Worm (Caenorhabditis elegans) whole organism, young adult: Measurements from ENCODE around the gene Y81G3A.1.

Source experiments
- B0261.1 ChIP-seq: sonication (generic microtip); optimal IDR thresholded peaks from 2 replicates; lab custom pipeline; 2016; ENCODE audit warnings: mild to moderate bottlenecking, missing genetic modification characterization, moderate library complexity, missing compliant biosample characterization
- D2030.7 ChIP-seq: fragments of 200-800 bp; sonication (Bioruptor generic); IDR thresholded peaks from 2 replicates; pipeline ENCODE4 v1.3.6; 2022; ENCODE audit warnings: missing genetic modification reagents, missing genetic modification characterization, missing compliant biosample characterization
- F37B4.10 ChIP-seq: fragments of 200-800 bp; sonication (Bioruptor generic); IDR thresholded peaks from 2 replicates; pipeline ENCODE4 v1.3.6; 2022; ENCODE audit warnings: missing genetic modification characterization, missing compliant biosample characterization
- F39B2.1 ChIP-seq: fragments of 200-800 bp; sonication (Bioruptor generic); IDR thresholded peaks from 2 replicates; pipeline ENCODE4 v1.3.6; 2022; ENCODE audit warnings: missing genetic modification reagents, missing genetic modification characterization, missing compliant biosample characterization
- F52B5.7 ChIP-seq: sonication (generic microtip); optimal IDR thresholded peaks from 2 replicates; lab custom pipeline; 2016; ENCODE audit warnings: mild to moderate bottlenecking, missing genetic modification characterization, missing compliant biosample characterization
- F55B11.4 ChIP-seq: sonication (generic microtip); optimal IDR thresholded peaks from 2 replicates; lab custom pipeline; 2016; ENCODE audit warnings: missing compliant biosample characterization, missing genetic modification characterization, borderline replicate concordance; ENCODE audit not compliant: insufficient read depth
- T07F8.4 ChIP-seq: sonication (generic microtip); optimal IDR thresholded peaks from 2 replicates; lab custom pipeline; 2016; ENCODE audit warnings: mild to moderate bottlenecking, missing genetic modification characterization, moderate library complexity, missing compliant biosample characterization
- Y95B8A.8 ChIP-seq: fragments of 200-800 bp; sonication (Bioruptor generic); IDR thresholded peaks from 2 replicates; pipeline ENCODE4 v1.3.6; 2022; ENCODE audit warnings: missing genetic modification reagents, missing genetic modification characterization, missing compliant biosample characterization
- aptf-3 ChIP-seq: fragments of 200-800 bp; sonication (Bioruptor generic); IDR thresholded peaks from 2 replicates; pipeline ENCODE4 v1.3.6; 2022; ENCODE audit warnings: missing genetic modification characterization, missing compliant biosample characterization
- atf-7 ChIP-seq: sonication (generic microtip); optimal IDR thresholded peaks from 2 replicates; lab custom pipeline; 2017; ENCODE audit warnings: mild to moderate bottlenecking, missing genetic modification characterization, missing compliant biosample characterization
- bed-1 ChIP-seq: fragments of 200-800 bp; sonication (Bioruptor generic); IDR thresholded peaks from 2 replicates; pipeline ENCODE4 v1.3.6; 2022; ENCODE audit warnings: missing genetic modification reagents, missing genetic modification characterization, missing compliant biosample characterization
- bed-2 ChIP-seq: fragments of 200-800 bp; sonication (Bioruptor generic); IDR thresholded peaks from 2 replicates; pipeline ENCODE4 v1.3.6; 2022; ENCODE audit warnings: missing genetic modification reagents, missing genetic modification characterization, missing compliant biosample characterization
- cebp-1 ChIP-seq, 2 experiments: fragments of 200-800 bp in 1 of 2; sonication (Bioruptor generic) in 1 of 2; sonication (generic microtip) in 1 of 2; IDR thresholded peaks in 1 of 2; optimal IDR thresholded peaks in 1 of 2; 2 replicates each; pipeline versions ENCODE4 v1.3.6 to Lab custom; 2017 to 2022; ENCODE audit warnings: missing compliant biosample characterization in 2 of 2, missing genetic modification characterization in 2 of 2, mild to moderate bottlenecking in 1 of 2, missing genetic modification reagents in 1 of 2, moderate library complexity in 1 of 2
- ceh-100 ChIP-seq: fragments of 200-800 bp; sonication (Bioruptor generic); IDR thresholded peaks from 2 replicates; pipeline ENCODE4 v1.3.6; 2022; ENCODE audit warnings: missing genetic modification reagents, missing genetic modification characterization, missing compliant biosample characterization
- ceh-58 ChIP-seq: fragments of 200-800 bp; sonication (Bioruptor generic); IDR thresholded peaks from 2 replicates; pipeline ENCODE4 v1.3.6; 2022; ENCODE audit warnings: missing genetic modification characterization, missing compliant biosample characterization
- ceh-91 ChIP-seq: fragments of 200-800 bp; sonication (Bioruptor generic); IDR thresholded peaks from 2 replicates; pipeline ENCODE4 v1.3.6; 2022; ENCODE audit warnings: missing genetic modification reagents, missing genetic modification characterization, missing compliant biosample characterization
- dox-1 ChIP-seq: fragments of 200-800 bp; sonication (Bioruptor generic); IDR thresholded peaks from 2 replicates; pipeline ENCODE4 v1.3.6; 2022; ENCODE audit warnings: missing genetic modification reagents, missing genetic modification characterization, missing compliant biosample characterization
- egl-18 ChIP-seq: fragments of 200-800 bp; sonication (Bioruptor generic); IDR thresholded peaks from 2 replicates; pipeline ENCODE4 v1.3.6; 2022; ENCODE audit warnings: missing genetic modification reagents, missing genetic modification characterization, missing compliant biosample characterization
- egrh-3 ChIP-seq: fragments of 200-800 bp; sonication (Bioruptor generic); IDR thresholded peaks from 2 replicates; pipeline ENCODE4 v1.3.6; 2022; ENCODE audit warnings: missing genetic modification reagents, missing genetic modification characterization, missing compliant biosample characterization
- him-1 ChIP-seq: sonication (generic microtip); optimal IDR thresholded peaks from 2 replicates; lab custom pipeline; 2016; ENCODE audit warnings: missing genotype, missing genetic modification reagents, missing genetic modification characterization, missing compliant biosample characterization
- hlh-12 ChIP-seq: sonication (generic microtip); optimal IDR thresholded peaks from 2 replicates; lab custom pipeline; 2016; ENCODE audit warnings: missing genetic modification characterization, missing compliant biosample characterization
- let-607 ChIP-seq, 2 experiments: fragments of 200-800 bp in 1 of 2; sonication (Bioruptor generic) in 1 of 2; sonication (generic microtip) in 1 of 2; optimal IDR thresholded peaks; 2 replicates each; lab custom pipeline; 2016 to 2018; ENCODE audit warnings: mild to moderate bottlenecking in 2 of 2, missing compliant biosample characterization in 2 of 2, missing genetic modification characterization in 2 of 2, moderate library complexity in 2 of 2, missing genotype in 1 of 2
- lin-40 ChIP-seq: sonication (generic microtip); optimal IDR thresholded peaks from 2 replicates; lab custom pipeline; 2016; ENCODE audit warnings: missing genetic modification characterization, mild to moderate bottlenecking, missing compliant biosample characterization, missing genotype, missing genetic modification reagents
- lir-1 ChIP-seq: fragments of 200-800 bp; sonication (Bioruptor generic); conservative IDR thresholded peaks from 2 replicates; pipeline ENCODE4 v1.3.6; 2022; ENCODE audit warnings: missing genetic modification reagents, missing genetic modification characterization, missing compliant biosample characterization
- lsl-1 ChIP-seq: fragments of 200-800 bp; sonication (Bioruptor generic); optimal IDR thresholded peaks from 2 replicates; lab custom pipeline; 2018; ENCODE audit warnings: mild to moderate bottlenecking, missing genetic modification characterization, moderate library complexity, missing compliant biosample characterization
- madf-3 ChIP-seq: fragments of 200-800 bp; sonication (Bioruptor generic); IDR thresholded peaks from 2 replicates; pipeline ENCODE4 v1.3.6; 2022; ENCODE audit warnings: missing genetic modification reagents, missing genetic modification characterization, missing compliant biosample characterization
- madf-6 ChIP-seq: fragments of 200-800 bp; sonication (Bioruptor generic); IDR thresholded peaks from 2 replicates; pipeline ENCODE4 v1.3.6; 2022; ENCODE audit warnings: missing genetic modification reagents, missing genetic modification characterization, missing compliant biosample characterization
- madf-8 ChIP-seq: fragments of 200-800 bp; sonication (Bioruptor generic); conservative IDR thresholded peaks from 2 replicates; pipeline ENCODE4 v1.3.6; 2022; ENCODE audit warnings: missing genetic modification reagents, missing genetic modification characterization, missing compliant biosample characterization
- nhr-27 ChIP-seq: fragments of 200-800 bp; sonication (Bioruptor generic); optimal IDR thresholded peaks from 2 replicates; lab custom pipeline; 2018; ENCODE audit warnings: mild to moderate bottlenecking, missing genetic modification characterization, moderate library complexity, missing compliant biosample characterization
- nhr-80 ChIP-seq: sonication (generic microtip); optimal IDR thresholded peaks from 2 replicates; lab custom pipeline; 2016; ENCODE audit warnings: missing genetic modification characterization, missing compliant biosample characterization
- nhr-90 ChIP-seq: sonication (generic microtip); optimal IDR thresholded peaks from 2 replicates; lab custom pipeline; 2016; ENCODE audit warnings: missing genotype, mild to moderate bottlenecking, missing genetic modification characterization, missing compliant biosample characterization
- rec-8 ChIP-seq, 2 experiments: sonication (generic microtip); optimal IDR thresholded peaks; 2 replicates each; lab custom pipeline; 2016; ENCODE audit warnings: mild to moderate bottlenecking in 2 of 2, missing genetic modification characterization in 2 of 2, missing genetic modification reagents in 2 of 2, missing genotype in 2 of 2, missing biosample characterization in 1 of 2, missing compliant biosample characterization in 1 of 2, moderate library complexity in 1 of 2
- repo-1 ChIP-seq: sonication (generic microtip); optimal IDR thresholded peaks from 2 replicates; lab custom pipeline; 2017; ENCODE audit warnings: mild to moderate bottlenecking, missing genetic modification characterization, missing compliant biosample characterization
- sdz-38 ChIP-seq: sonication (generic microtip); optimal IDR thresholded peaks from 2 replicates; lab custom pipeline; 2016; ENCODE audit warnings: missing genotype, missing genetic modification characterization, missing compliant biosample characterization
- snpc-1.3 ChIP-seq: sonication (generic microtip); optimal IDR thresholded peaks from 2 replicates; lab custom pipeline; 2017; ENCODE audit warnings: missing genetic modification characterization, mild to moderate bottlenecking, missing compliant biosample characterization, antibody characterized with exemption, moderate library complexity, missing genotype, missing genetic modification reagents; ENCODE audit not compliant: insufficient read depth
- somi-1 ChIP-seq: fragments of 200-800 bp; sonication (Bioruptor generic); optimal IDR thresholded peaks from 2 replicates; lab custom pipeline; 2018; ENCODE audit warnings: mild to moderate bottlenecking, missing genetic modification characterization, missing compliant biosample characterization
- tbp1 ChIP-seq: fragments of 200-800 bp; sonication (Bioruptor generic); optimal IDR thresholded peaks from 2 replicates; lab custom pipeline; 2018; ENCODE audit warnings: mild to moderate bottlenecking, missing genetic modification characterization, missing compliant biosample characterization
- tbx-9 ChIP-seq: sonication (generic microtip); optimal IDR thresholded peaks from 2 replicates; lab custom pipeline; 2016; ENCODE audit warnings: borderline replicate concordance, missing genetic modification characterization, inconsistent platforms, missing compliant biosample characterization
- tlf-1 ChIP-seq: fragments of 200-800 bp; sonication (Bioruptor generic); optimal IDR thresholded peaks from 2 replicates; lab custom pipeline; 2018; ENCODE audit warnings: mild to moderate bottlenecking, missing genetic modification characterization, missing compliant biosample characterization
- zfh-2 ChIP-seq: fragments of 200-800 bp; sonication (Bioruptor generic); conservative IDR thresholded peaks from 2 replicates; pipeline ENCODE4 v1.3.6; 2022; ENCODE audit warnings: missing genetic modification reagents, missing genetic modification characterization, missing compliant biosample characterization
- ztf-26 ChIP-seq: sonication (generic microtip); optimal IDR thresholded peaks from 2 replicates; lab custom pipeline; 2017; ENCODE audit warnings: missing genetic modification characterization, missing compliant biosample characterization
- ztf-3 ChIP-seq: fragments of 200-800 bp; sonication (Bioruptor generic); optimal IDR thresholded peaks from 2 replicates; lab custom pipeline; 2018; ENCODE audit warnings: mild to moderate bottlenecking, missing genetic modification characterization, missing compliant biosample characterization

Gene Y81G3A.1

ce11 chrII:13117135-13117534 lies 33.4 kb upstream of the Y81G3A.1 start, which contains the start of gene gfm-1 (continued):
- peak; percentile 44; the same call in 1 of the 2 replicates for TF ChIP-seq D2030.7 (GFP tag; lab: Robert Waterston, UW)
- TF ChIP-seq ztf-26: no peak

ce11 chrII:13116710-13117109 lies 33.0 kb upstream of the Y81G3A.1 start, which contains the start of gene rict-1:
Gene rict-1 (minus strand): TSS chrII:13116810.
- TF ChIP-seq Y95B8A.8 (GFP tag; lab: Robert Waterston, UW): no peak
- TF ChIP-seq F52B5.7 (tag; lab: Kevin White, UChicago): no peak
- TF ChIP-seq B0261.1 (tag; lab: Kevin White, UChicago): no peak
- TF ChIP-seq bed-2: no peak
- peak; percentile 16 for TF ChIP-seq nhr-80 (tag; lab: Kevin White, UChicago)
- TF ChIP-seq bed-1 (GFP tag; lab: Robert Waterston, UW): no peak
- no peak for TF ChIP-seq F37B4.10 (GFP tag; lab: Robert Waterston, UW)

- no peak for TF ChIP-seq nhr-90 (tag; lab: Kevin White, UChicago)
- TF ChIP-seq atf-7: no peak
- no peak for TF ChIP-seq lir-1
These were observed 24.0 kb upstream of the Y81G3A.1 start, which contains the start of gene pqn-32 for ce11 chrII:13107719-13108118. Gene pqn-32 (plus strand): TSS chrII:13108019.

ce11 chrII:13098175-13098574 lies 14.4 kb upstream of the Y81G3A.1 start, which contains the start of gene col-86:
Gene col-86 (minus strand): TSS chrII:13098275.
- TF ChIP-seq tlf-1 (no peak), F39B2.1 (no peak), tbx-9 (tag; lab: Kevin White, UChicago) (no peak), somi-1 (GFP tag; lab: Kevin White, UChicago) (no peak), him-1 (no peak), ceh-91 (no peak), madf-8 (GFP tag; lab: Robert Waterston, UW) (no peak), ztf-3 (GFP tag; lab: Kevin White, UChicago) (no peak), tbp1 (GFP tag; lab: Kevin White, UChicago) (no peak), ceh-58 (GFP tag; lab: Robert Waterston, UW) (no peak), ceh-100 (GFP tag; lab: Robert Waterston, UW) (no peak), let-607 (tag; optimal IDR thresholded peaks at IDR 0.05; lab: Kevin White, UChicago) (no peak), madf-6 (GFP tag; lab: Robert Waterston, UW) (no peak), F55B11.4 (no peak), T07F8.4 (tag; lab: Kevin White, UChicago) (no peak)
- TF ChIP-seq, all 124 proteins: peak for 0

- TF ChIP-seq snpc-1.3 (tag; lab: Kevin White, UChicago): no peak
- TF ChIP-seq repo-1 (tag; lab: Kevin White, UChicago): no peak
- no peak for TF ChIP-seq him-1
- TF ChIP-seq egrh-3 (GFP tag; lab: Robert Waterston, UW): peak; percentile 40; the same call in 1 of the 2 replicates
- TF ChIP-seq hlh-12 (tag; lab: Kevin White, UChicago): no peak
- TF ChIP-seq F39B2.1: no peak
- no peak for TF ChIP-seq F37B4.10 (GFP tag; lab: Robert Waterston, UW)
- TF ChIP-seq rec-8 (tag; optimal IDR thresholded peaks at IDR 0.05; lab: Kevin White, UChicago): no peak
- TF ChIP-seq ceh-100 (GFP tag; lab: Robert Waterston, UW): no peak
- TF ChIP-seq dox-1: 0 out of 2 replicates have a peak, but pooled peaks have one; percentile 10
- TF ChIP-seq lsl-1 (GFP tag; lab: Kevin White, UChicago): no peak
- TF ChIP-seq aptf-3 (GFP tag; lab: Robert Waterston, UW): no peak
- no peak for TF ChIP-seq egl-18 (GFP tag; lab: Robert Waterston, UW)
- TF ChIP-seq cebp-1 (GFP tag; IDR thresholded peaks at IDR 0.05; lab: Robert Waterston, UW): no peak
- no peak for TF ChIP-seq cebp-1 (tag; optimal IDR thresholded peaks at IDR 0.05; lab: Kevin White, UChicago)
- TF ChIP-seq zfh-2 (GFP tag; lab: Robert Waterston, UW): peak; percentile 74
- no peak for TF ChIP-seq lin-40 (tag; lab: Kevin White, UChicago)
- peak; percentile 13 for TF ChIP-seq F52B5.7 (tag; lab: Kevin White, UChicago)
- no peak for TF ChIP-seq madf-3 (GFP tag; lab: Robert Waterston, UW)
- TF ChIP-seq nhr-27: no peak
- no peak for TF ChIP-seq sdz-38 (tag; lab: Kevin White, UChicago)
- TF ChIP-seq, all 124 proteins: peak for 4
These were observed 12.6 kb upstream of the Y81G3A.1 start for ce11 chrII:13096345-13096744.
